Fruit fly (Drosophila melanogaster): Measurements from ENCODE around the gene hth.

hth gene

dm6 chr3R:10681682-10681962, 42.3 kb upstream of the hth start (continued):
- peak; percentile 12 for TF ChIP-seq CG7987 (GFP tag; optimal IDR thresholded peaks at IDR 0.05)
- TF ChIP-seq bsh (GFP tag; optimal IDR thresholded peaks at IDR 0.05), result peak in 1 of 2 experiments; percentile 50
- no peak for TF ChIP-seq kah (GFP tag; optimal IDR thresholded peaks at IDR 0.05)
- TF ChIP-seq CG14441 (GFP tag; IDR thresholded peaks at IDR 0.05), result peak; percentile 74
- no peak for TF ChIP-seq Side (GFP tag; optimal IDR thresholded peaks at IDR 0.05)
- no peak for TF ChIP-seq Dref (GFP tag; IDR thresholded peaks at IDR 0.05)
- TF ChIP-seq otp (GFP tag; IDR thresholded peaks at IDR 0.05), result peak; percentile 59; the same call in 1 of the 3 replicates
- TF ChIP-seq caup (GFP tag; optimal IDR thresholded peaks at IDR 0.05; ENCODE audit: severe bottlenecking), result peak; percentile 11
- TF ChIP-seq CG15696 (tag; optimal IDR thresholded peaks at IDR 0.05), result peak; percentile 22
- no peak for TF ChIP-seq Tbp (GFP tag; optimal IDR thresholded peaks at IDR 0.05)
- no peak for TF ChIP-seq h (optimal IDR thresholded peaks at IDR 0.05)
- no peak for TF ChIP-seq sqz (GFP tag; optimal IDR thresholded peaks at IDR 0.05)
- TF ChIP-seq Ssrp (tag; optimal IDR thresholded peaks at IDR 0.05), result peak; percentile 51
- no peak for TF ChIP-seq gsb-n (tag; optimal IDR thresholded peaks at IDR 0.05)
- TF ChIP-seq CG14050 (GFP tag; IDR thresholded peaks at IDR 0.05), result 0 out of 3 replicates have a peak, but pooled peaks have one; percentile 45
- no peak for TF ChIP-seq zen2 (GFP tag; IDR thresholded peaks at IDR 0.05; ENCODE audit: partially characterized antibody)
- peak; percentile 76 for TF ChIP-seq ase (GFP tag; IDR thresholded peaks at IDR 0.05)
- TF ChIP-seq Lpt (GFP tag; optimal IDR thresholded peaks at IDR 0.05), result no peak
- peak; percentile 41; the same call in 1 of the 2 replicates for TF ChIP-seq CG10959 (GFP tag; IDR thresholded peaks at IDR 0.05)
- no peak for TF ChIP-seq Dfd (GFP tag; optimal IDR thresholded peaks at IDR 0.05)
- TF ChIP-seq CG7271 (tag; optimal IDR thresholded peaks at IDR 0.05), result no peak
- no peak for TF ChIP-seq CG6175 (GFP tag; IDR thresholded peaks at IDR 0.05)
- TF ChIP-seq vnd (GFP tag; IDR thresholded peaks at IDR 0.05; ENCODE audit: partially characterized antibody), result no peak
- peak; percentile 46; the same call in 1 of the 2 replicates for TF ChIP-seq bowl (GFP tag; IDR thresholded peaks at IDR 0.05)
- no peak for TF ChIP-seq CG14965 (GFP tag; optimal IDR thresholded peaks at IDR 0.05; ENCODE audit: borderline replicate concordance)
- TF ChIP-seq CG3847 (GFP tag; IDR thresholded peaks at IDR 0.05), result peak; percentile 39
- no peak; the same call in 1 of the 2 replicates for TF ChIP-seq CG7372 (GFP tag; IDR thresholded peaks at IDR 0.05)
- TF ChIP-seq vvl (GFP tag; IDR thresholded peaks at IDR 0.05), result peak; percentile 88
- TF ChIP-seq Ada2b (GFP tag; IDR thresholded peaks at IDR 0.05), result peak; percentile 79
- peak; percentile 46; the same call in 1 of the 2 replicates for TF ChIP-seq CG6689 (GFP tag; IDR thresholded peaks at IDR 0.05)
- TF ChIP-seq danr (GFP tag; IDR thresholded peaks at IDR 0.05), result peak; percentile 56; the same call in 1 of the 2 replicates
- no peak for TF ChIP-seq YL-1 (GFP tag; optimal IDR thresholded peaks at IDR 0.05)
- no peak for TF ChIP-seq CG1233 (GFP tag; optimal IDR thresholded peaks at IDR 0.05)
- peak; percentile 10 for TF ChIP-seq Oli (tag; optimal IDR thresholded peaks at IDR 0.05)
- peak; percentile 7 for TF ChIP-seq HHEX (GFP tag; optimal IDR thresholded peaks at IDR 0.05)
- no peak for TF ChIP-seq CG10565 (GFP tag; optimal IDR thresholded peaks at IDR 0.05)
- TF ChIP-seq CG7786 (GFP tag; optimal IDR thresholded peaks at IDR 0.05), result no peak
- no peak for TF ChIP-seq Antp (GFP tag; optimal IDR thresholded peaks at IDR 0.05)
- TF ChIP-seq ssp (GFP tag; IDR thresholded peaks at IDR 0.05), result peak; percentile 25; the same call in 1 of the 2 replicates
- peak; percentile 13; the same call in 1 of the 3 replicates for TF ChIP-seq so (GFP tag; IDR thresholded peaks at IDR 0.05)
- peak; percentile 64 for TF ChIP-seq Rfx (GFP tag; IDR thresholded peaks at IDR 0.05)
- no peak for TF ChIP-seq jumu (GFP tag; optimal IDR thresholded peaks at IDR 0.05)
- no peak for TF ChIP-seq Sox100B (GFP tag; optimal IDR thresholded peaks at IDR 0.05)
- TF ChIP-seq disco-r (GFP tag; optimal IDR thresholded peaks at IDR 0.05), result no peak
- no peak for TF ChIP-seq Scr (GFP tag; IDR thresholded peaks at IDR 0.05; ENCODE audit: partially characterized antibody)
- no peak for TF ChIP-seq scrt (GFP tag; optimal IDR thresholded peaks at IDR 0.05)
- no peak for TF ChIP-seq CTCF (GFP tag; optimal IDR thresholded peaks at IDR 0.05)
- TF ChIP-seq Jarid2 (GFP tag; optimal IDR thresholded peaks at IDR 0.05), result no peak
- TF ChIP-seq ac (GFP tag; optimal IDR thresholded peaks at IDR 0.05), result no peak
- TF ChIP-seq sisA (GFP tag; IDR thresholded peaks at IDR 0.05), result peak; percentile 75
- 0 out of 2 replicates have a peak, but pooled peaks have one; percentile 36 for TF ChIP-seq CG4360 (GFP tag; IDR thresholded peaks at IDR 0.05)
- no peak for TF ChIP-seq ro (GFP tag; IDR thresholded peaks at IDR 0.05)
- no peak for TF ChIP-seq kni (GFP tag; optimal IDR thresholded peaks at IDR 0.05)

Data from whole organism, embryonic.